Worm (Caenorhabditis elegans): ENCODE data around the gene K08E5.1.

K08E5.1 gene

DNA sequence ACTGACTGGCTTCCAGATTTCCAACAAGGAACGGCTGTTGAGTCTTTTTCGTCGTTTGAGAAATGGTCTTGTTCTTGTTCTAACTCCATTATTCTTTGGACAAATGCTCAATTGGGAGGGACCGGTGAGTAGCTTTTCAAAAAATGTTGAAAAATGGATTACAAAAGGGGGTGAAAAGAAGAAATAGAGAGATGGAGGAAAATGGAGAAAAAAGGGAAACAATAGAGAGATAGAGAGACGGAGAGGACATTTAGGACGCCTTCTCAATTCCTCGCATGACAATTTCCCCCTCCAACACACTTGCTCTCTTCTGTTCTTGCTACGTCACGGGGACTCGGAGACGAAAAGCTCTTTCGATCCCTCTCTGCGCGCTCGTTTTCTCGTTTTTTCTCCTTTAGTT is 6.4 kb upstream of the K08E5.1 start (continued):
- TF ChIP-seq K12H6.12 (tag; optimal IDR thresholded peaks at IDR 0.05) (peak; percentile 49), Y95B8A.8 (GFP tag; IDR thresholded peaks at IDR 0.05) (no peak), snpc-4 (GFP tag; optimal IDR thresholded peaks at IDR 0.05) (no peak), snpc-4 (tag; optimal IDR thresholded peaks at IDR 0.05) (no peak), tbx-9 (tag; optimal IDR thresholded peaks at IDR 0.05; ENCODE audit: borderline replicate concordance) (no peak), K11D2.4 (GFP tag; IDR thresholded peaks at IDR 0.05) (peak; percentile 48; the same call in 1 of the 2 replicates), akir-1 (GFP tag; optimal IDR thresholded peaks at IDR 0.05) (no peak), madf-6 (GFP tag; IDR thresholded peaks at IDR 0.05) (no peak), ztf-22 (GFP tag; optimal IDR thresholded peaks at IDR 0.05) (no peak), hmg-1.2 (GFP tag; IDR thresholded peaks at IDR 0.05) (peak; percentile 34; the same call in 1 of the 2 replicates), Y53F4B.3 (GFP tag; IDR thresholded peaks at IDR 0.05) (no peak), nhr-120 (GFP tag; IDR thresholded peaks at IDR 0.05) (no peak)

DNA sequence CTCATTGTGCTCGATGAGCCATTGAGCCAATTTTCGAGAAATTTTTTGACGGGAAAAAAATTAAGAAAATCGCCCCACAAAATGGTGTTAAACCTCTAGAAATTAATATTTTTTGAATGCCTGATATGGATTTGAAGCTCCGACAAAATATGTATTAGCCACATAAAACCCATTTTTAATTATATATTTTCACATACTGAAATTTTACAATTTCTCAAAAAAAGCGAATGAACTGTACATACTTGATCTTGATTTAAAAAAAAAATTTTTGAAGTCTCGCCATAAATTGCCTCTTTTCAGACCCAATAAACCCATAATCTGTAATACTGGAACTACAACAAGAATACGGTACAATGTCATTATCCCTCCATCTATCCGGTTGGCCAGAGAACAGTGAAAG is 5.9 kb upstream of the K08E5.1 start, which contains the start of gene nac-3:
Gene nac-3 (plus strand): TSS at position 301 of the 400 bp plus-strand sequence.
- TF ChIP-seq attf-6 (GFP tag; IDR thresholded peaks at IDR 0.05) (no peak), ztf-6 (GFP tag; IDR thresholded peaks at IDR 0.05) (no peak), sea-2 (GFP tag; IDR thresholded peaks at IDR 0.05) (no peak), fkh-3 (tag; optimal IDR thresholded peaks at IDR 0.05) (no peak), ztf-3 (GFP tag; optimal IDR thresholded peaks at IDR 0.05) (no peak), ztf-18 (tag; optimal IDR thresholded peaks at IDR 0.05) (no peak), let-607 (tag; optimal IDR thresholded peaks at IDR 0.05) (no peak), hsf-1 (GFP tag; IDR thresholded peaks at IDR 0.05) (no peak), tlf-1 (GFP tag; optimal IDR thresholded peaks at IDR 0.05) (no peak)

DNA sequence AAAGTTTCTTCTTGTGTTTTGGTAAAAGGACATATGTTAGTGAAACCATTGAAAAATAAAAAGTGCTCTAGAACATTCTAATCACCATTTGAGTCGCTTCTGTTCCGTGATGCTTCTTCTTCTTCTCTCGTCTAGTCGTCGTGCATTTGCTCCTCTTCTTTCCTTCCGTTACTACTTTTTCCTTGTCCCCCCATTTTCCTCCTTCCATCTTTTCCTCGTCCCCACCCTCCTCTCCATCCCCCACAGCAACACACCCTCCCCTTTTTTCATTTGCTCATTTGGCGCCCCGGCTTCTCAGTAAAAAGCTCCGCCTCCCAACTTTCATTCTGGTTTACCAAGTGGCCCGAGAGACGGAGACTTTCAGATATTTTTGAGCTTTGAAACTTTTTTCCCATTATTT is 5.1 kb upstream of the K08E5.1 start:
- TF ChIP-seq bed-1 (GFP tag; IDR thresholded peaks at IDR 0.05) (no peak), fkh-3 (tag; optimal IDR thresholded peaks at IDR 0.05) (no peak), chd-7 (tag; optimal IDR thresholded peaks at IDR 0.05) (no peak), zfh-2 (GFP tag; conservative IDR thresholded peaks at IDR 0.05) (peak; percentile 88), snpc-3.4 (tag; optimal IDR thresholded peaks at IDR 0.05) (no peak), madf-6 (GFP tag; IDR thresholded peaks at IDR 0.05) (no peak), nhr-120 (GFP tag; IDR thresholded peaks at IDR 0.05) (no peak), F49E8.2 (tag; optimal IDR thresholded peaks at IDR 0.05; ENCODE audit: insufficient read depth) (no peak), ztf-25 (GFP tag; IDR thresholded peaks at IDR 0.05) (no peak), cebp-2 (GFP tag; IDR thresholded peaks at IDR 0.05) (no peak), ztf-3 (GFP tag; optimal IDR thresholded peaks at IDR 0.05) (no peak), hmg-20 (GFP tag; IDR thresholded peaks at IDR 0.05) (no peak), Y95B8A.8 (GFP tag; IDR thresholded peaks at IDR 0.05) (no peak), egl-18 (GFP tag; IDR thresholded peaks at IDR 0.05) (no peak), xnd-1 (tag; optimal IDR thresholded peaks at IDR 0.05) (no peak), pha-4 (tag; optimal IDR thresholded peaks at IDR 0.05) (no peak), egl-44 (GFP tag; IDR thresholded peaks at IDR 0.05) (no peak), efl-1 (GFP tag; optimal IDR thresholded peaks at IDR 0.05) (no peak), T07F8.4 (tag; optimal IDR thresholded peaks at IDR 0.05) (no peak), dpl-1 (GFP tag; optimal IDR thresholded peaks at IDR 0.05) (no peak), tlf-1 (GFP tag; optimal IDR thresholded peaks at IDR 0.05) (no peak), egrh-3 (GFP tag; IDR thresholded peaks at IDR 0.05) (no peak), hrde-1 (tag; optimal IDR thresholded peaks at IDR 0.05; ENCODE audit: borderline replicate concordance) (no peak), Y53F4B.3 (GFP tag; IDR thresholded peaks at IDR 0.05) (no peak), hsf-1 (GFP tag; IDR thresholded peaks at IDR 0.05) (no peak), dpff-1 (tag; optimal IDR thresholded peaks at IDR 0.05) (no peak), attf-5 (GFP tag; optimal IDR thresholded peaks at IDR 0.05) (peak; percentile 14), F10E7.11 (tag; optimal IDR thresholded peaks at IDR 0.05) (no peak), ama-1 (optimal IDR thresholded peaks at IDR 0.05) (no peak), ama-1 (GFP tag; optimal IDR thresholded peaks at IDR 0.05) (no peak), ztf-18 (tag; optimal IDR thresholded peaks at IDR 0.05) (no peak), hmg-1.2 (GFP tag; IDR thresholded peaks at IDR 0.05) (no peak), K11D2.4 (GFP tag; IDR thresholded peaks at IDR 0.05) (no peak), mcd-1 (GFP tag; IDR thresholded peaks at IDR 0.05) (0 out of 2 replicates have a peak, but pooled peaks have one; percentile 14), nfyb-1 (GFP tag; IDR thresholded peaks at IDR 0.05) (0 out of 2 replicates have a peak, but pooled peaks have one; percentile 23)
